Worm (Caenorhabditis elegans) whole organism, late embryonic: ENCODE results near the gene pptr-1.

Experiments used
- F13H6.1 ChIP-seq: sonication (generic microtip); optimal IDR thresholded peaks from 2 replicates; lab custom pipeline; 2016; ENCODE audit warnings: missing genetic modification characterization, missing compliant biosample characterization
- K09A11.1 ChIP-seq: sonication (generic microtip); optimal IDR thresholded peaks from 2 replicates; lab custom pipeline; 2017; ENCODE audit warnings: antibody characterized with exemption, mild to moderate bottlenecking, missing genetic modification characterization, missing compliant biosample characterization; ENCODE audit not compliant: insufficient read depth
- ama-1 ChIP-seq: fragments of 150-350 bp; optimal IDR thresholded peaks from 2 replicates; lab custom pipeline; 2014
- ceh-22 ChIP-seq: sonication (generic microtip); optimal IDR thresholded peaks from 2 replicates; lab custom pipeline; 2017; ENCODE audit warnings: missing biosample characterization, missing genetic modification characterization
- ceh-9 ChIP-seq: sonication (generic microtip); optimal IDR thresholded peaks from 2 replicates; lab custom pipeline; 2016; ENCODE audit warnings: mild to moderate bottlenecking, missing genetic modification characterization, inconsistent platforms, missing compliant biosample characterization
- elt-4 ChIP-seq: sonication (generic microtip); optimal IDR thresholded peaks from 2 replicates; lab custom pipeline; 2016; ENCODE audit warnings: missing genetic modification characterization, missing compliant biosample characterization
- ets-4 ChIP-seq: sonication (generic microtip); optimal IDR thresholded peaks from 2 replicates; lab custom pipeline; 2016; ENCODE audit warnings: missing genetic modification characterization, missing compliant biosample characterization
- nhr-11 ChIP-seq: fragments of 150-350 bp; optimal IDR thresholded peaks from 2 replicates; lab custom pipeline; 2014; ENCODE audit warnings: missing biosample characterization, missing genetic modification characterization
- pax-1 ChIP-seq: fragments of 150-350 bp; optimal IDR thresholded peaks from 2 replicates; lab custom pipeline; 2014; ENCODE audit warnings: missing biosample characterization, missing genetic modification characterization
- pqm-1 ChIP-seq: sonication (generic microtip); optimal IDR thresholded peaks from 2 replicates; lab custom pipeline; 2016; ENCODE audit warnings: missing genetic modification characterization, missing compliant biosample characterization

ce11 chrV:16417014-16417413 is 59.7 kb downstream of the pptr-1 start, which contains the start of gene str-55:
- TF ChIP-seq K09A11.1 (tag; lab: Kevin White, UChicago) (no peak), F13H6.1 (no peak), ama-1 (no peak), nhr-11 (tag; lab: Kevin White, UChicago) (no peak), ceh-9 (tag; lab: Kevin White, UChicago) (no peak), ets-4 (no peak), elt-4 (tag; lab: Kevin White, UChicago) (no peak), pqm-1 (tag; lab: Kevin White, UChicago) (no peak), pax-1 (tag; lab: Kevin White, UChicago) (no peak), ceh-22 (no peak)
